Worm (Caenorhabditis elegans) whole organism, midembryonic: Measurements from ENCODE around the gene F27E5.5.
A peak's percentile ranks its signal among the peaks of the same experiment; 100 is the strongest.

Experiments
- T22C8.4 ChIP-seq: fragments of 200-800 bp; sonication (Bioruptor generic); IDR thresholded peaks from 2 replicates; pipeline ENCODE4 v1.3.6; 2022; ENCODE audit warnings: missing genetic modification characterization, missing compliant biosample characterization
- cog-1 ChIP-seq: sonication (generic microtip); optimal IDR thresholded peaks from 2 replicates; lab custom pipeline; 2016; ENCODE audit warnings: missing genetic modification characterization, missing compliant biosample characterization
- flt-1 ChIP-seq: fragments of 200-800 bp; sonication (Bioruptor generic); IDR thresholded peaks from 2 replicates; pipeline ENCODE4 v1.3.6; 2022; ENCODE audit warnings: missing genetic modification characterization, missing compliant biosample characterization
- klf-2 ChIP-seq: fragments of 200-800 bp; sonication (Bioruptor generic); conservative IDR thresholded peaks from 2 replicates; pipeline ENCODE4 v1.3.6; 2022; ENCODE audit warnings: missing genetic modification reagents, missing genetic modification characterization, missing compliant biosample characterization
- med-1 ChIP-seq: sonication (generic microtip); optimal IDR thresholded peaks from 2 replicates; lab custom pipeline; 2017; ENCODE audit warnings: missing genetic modification characterization, mild to moderate bottlenecking, missing compliant biosample characterization, antibody characterized with exemption, missing genetic modification reagents; ENCODE audit not compliant: insufficient read depth
- ref-1 ChIP-seq: fragments of 200-800 bp; sonication (Bioruptor generic); conservative IDR thresholded peaks from 2 replicates; pipeline ENCODE4 v1.3.6; 2022; ENCODE audit warnings: missing genetic modification reagents, missing genetic modification characterization, missing compliant biosample characterization
- tab-1 ChIP-seq: fragments of 200-800 bp; sonication (Bioruptor generic); IDR thresholded peaks from 2 replicates; pipeline ENCODE4 v1.3.6; 2022; ENCODE audit warnings: missing genetic modification characterization, missing compliant biosample characterization
- ztf-23 ChIP-seq: fragments of 200-800 bp; sonication (Bioruptor generic); IDR thresholded peaks from 2 replicates; pipeline ENCODE4 v1.3.6; 2022; ENCODE audit warnings: missing genetic modification reagents, missing genetic modification characterization, missing compliant biosample characterization
- ztf-29 ChIP-seq: fragments of 200-800 bp; sonication (Bioruptor generic); IDR thresholded peaks from 2 replicates; pipeline ENCODE4 v1.3.6; 2022; ENCODE audit warnings: missing genetic modification reagents, missing genetic modification characterization, missing compliant biosample characterization

Gene F27E5.5

ce11 chrII:10162785-10163184 is 31.1 kb upstream of the F27E5.5 start:
- TF ChIP-seq ztf-23 (no peak), flt-1 (GFP tag; lab: Robert Waterston, UW) (peak; percentile 51; the same call in 1 of the 2 replicates)

ce11 chrII:10155106-10155505 is 23.4 kb upstream of the F27E5.5 start, which contains the start of gene nlp-63:
TSS of gene nlp-63 (plus strand) at chrII:10155406.
- TF ChIP-seq ztf-29 (GFP tag; lab: Robert Waterston, UW) (no peak), tab-1 (GFP tag; lab: Robert Waterston, UW) (no peak), T22C8.4 (GFP tag; lab: Robert Waterston, UW) (no peak), med-1 (GFP tag; lab: Kevin White, UChicago) (no peak), cog-1 (no peak), klf-2 (GFP tag; lab: Robert Waterston, UW) (no peak), ztf-23 (no peak), flt-1 (GFP tag; lab: Robert Waterston, UW) (no peak), ref-1 (GFP tag; lab: Robert Waterston, UW) (no peak)

DNA sequence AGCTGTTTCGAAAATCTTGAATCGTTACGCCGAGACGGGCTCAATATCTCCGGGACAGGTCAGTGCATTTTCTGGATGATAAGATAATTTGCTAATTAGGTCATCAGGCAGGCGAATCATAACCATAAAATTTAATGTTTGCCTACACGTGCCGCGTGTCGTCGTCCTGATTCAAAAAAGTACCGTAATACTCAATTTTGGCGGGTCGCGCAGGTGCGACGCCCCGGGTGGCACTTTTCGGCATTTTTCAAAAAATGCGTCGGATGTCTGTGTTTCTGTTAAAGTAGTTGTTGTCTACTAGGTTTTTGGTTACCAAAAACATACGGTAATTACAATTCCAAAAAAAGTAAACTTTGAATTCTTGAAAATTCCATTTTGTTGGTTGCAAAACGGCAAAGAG is 15.8 kb upstream of the F27E5.5 start:
- TF ChIP-seq ztf-23 (no peak), cog-1 (no peak), ztf-29 (GFP tag; lab: Robert Waterston, UW) (no peak), ref-1 (GFP tag; lab: Robert Waterston, UW) (no peak), T22C8.4 (GFP tag; lab: Robert Waterston, UW) (no peak), klf-2 (GFP tag; lab: Robert Waterston, UW) (no peak), flt-1 (GFP tag; lab: Robert Waterston, UW) (no peak), med-1 (GFP tag; lab: Kevin White, UChicago) (no peak), tab-1 (GFP tag; lab: Robert Waterston, UW) (no peak)

- no peak for TF ChIP-seq ref-1 (GFP tag; lab: Robert Waterston, UW)
Measured at ce11 chrII:10146488-10146887, 14.8 kb upstream of the F27E5.5 start, which contains the start of gene pax-3. TSS of gene pax-3 (plus strand) at chrII:10146570.

DNA sequence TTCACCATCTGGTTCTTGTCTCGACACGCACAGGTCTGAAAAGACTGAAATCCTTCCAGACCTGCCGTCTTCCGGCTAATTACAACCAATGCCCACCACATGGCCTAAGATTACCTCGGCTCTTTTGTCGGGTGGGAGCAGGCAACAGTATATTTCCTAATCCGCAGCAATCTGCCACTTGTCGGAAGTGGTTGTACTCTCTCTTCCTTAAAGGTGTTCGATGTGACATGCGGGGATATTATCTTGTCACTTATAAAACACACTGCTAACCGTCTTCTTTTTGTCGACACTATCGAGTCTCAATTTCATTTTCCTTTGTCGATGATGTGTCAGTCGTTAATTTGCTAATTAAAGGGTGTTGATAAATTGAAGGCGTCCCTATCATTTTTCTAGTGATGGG is 12.4 kb upstream of the F27E5.5 start, which contains the start of gene F27E5.3:
TSS of gene F27E5.3 (minus strand) at position 101 of the 400 bp plus-strand sequence.
- TF ChIP-seq flt-1 (GFP tag; lab: Robert Waterston, UW) (no peak), ztf-23 (no peak), T22C8.4 (GFP tag; lab: Robert Waterston, UW) (no peak), ref-1 (GFP tag; lab: Robert Waterston, UW) (no peak), med-1 (GFP tag; lab: Kevin White, UChicago) (no peak), tab-1 (GFP tag; lab: Robert Waterston, UW) (no peak), ztf-29 (GFP tag; lab: Robert Waterston, UW) (no peak)

ce11 chrII:10139177-10139640 is 7.5 kb upstream of the F27E5.5 start, which contains the start of gene asah-2:
TSS of gene asah-2 (plus strand) at chrII:10139590.
- no peak for TF ChIP-seq ztf-29 (GFP tag; lab: Robert Waterston, UW)
- no peak for TF ChIP-seq cog-1
- no peak for TF ChIP-seq T22C8.4 (GFP tag; lab: Robert Waterston, UW)

ce11 chrII:10137358-10137757 is 5.7 kb upstream of the F27E5.5 start, which contains the start of gene phg-1:
TSS of gene phg-1 (plus strand) at chrII:10137658.
- no peak for TF ChIP-seq flt-1 (GFP tag; lab: Robert Waterston, UW)
- TF ChIP-seq med-1 (GFP tag; lab: Kevin White, UChicago) = no peak
- TF ChIP-seq tab-1 (GFP tag; lab: Robert Waterston, UW) = no peak
- TF ChIP-seq klf-2 (GFP tag; lab: Robert Waterston, UW) = no peak
- TF ChIP-seq T22C8.4 (GFP tag; lab: Robert Waterston, UW) = no peak

DNA sequence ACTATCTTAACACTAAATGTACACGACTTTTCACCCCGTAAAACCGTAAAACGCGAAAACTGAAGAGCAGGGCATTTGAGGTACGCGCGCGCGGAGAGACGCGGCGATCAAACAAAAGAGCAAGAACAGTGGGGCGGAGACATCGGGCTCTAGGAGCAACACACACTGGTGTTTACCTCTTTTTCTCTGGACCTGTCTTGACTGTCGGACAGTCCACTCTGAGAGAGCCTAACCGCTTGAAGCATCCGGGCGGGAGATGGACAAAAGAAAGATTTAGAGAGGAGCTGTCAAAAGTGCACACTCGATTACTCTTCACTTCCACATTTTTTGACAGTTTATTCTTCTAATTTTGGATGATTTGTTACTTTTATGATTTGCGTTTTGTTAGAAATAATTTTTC is 5.1 kb upstream of the F27E5.5 start:
- no peak for TF ChIP-seq cog-1
- no peak for TF ChIP-seq med-1 (GFP tag; lab: Kevin White, UChicago)
- no peak for TF ChIP-seq ref-1 (GFP tag; lab: Robert Waterston, UW)
- no peak for TF ChIP-seq klf-2 (GFP tag; lab: Robert Waterston, UW)
- no peak for TF ChIP-seq flt-1 (GFP tag; lab: Robert Waterston, UW)
- no peak for TF ChIP-seq T22C8.4 (GFP tag; lab: Robert Waterston, UW)
- no peak for TF ChIP-seq ztf-23
- TF ChIP-seq ztf-29 (GFP tag; lab: Robert Waterston, UW) = no peak
- no peak for TF ChIP-seq tab-1 (GFP tag; lab: Robert Waterston, UW)

ce11 chrII:10134285-10134995 is 2.8 kb upstream of the F27E5.5 start, which contains the start of gene F27E5.9:
TSS of gene F27E5.9 (plus strand) at chrII:10134945.
- TF ChIP-seq ztf-29 (GFP tag; lab: Robert Waterston, UW) (no peak), ref-1 (GFP tag; lab: Robert Waterston, UW) (no peak), flt-1 (GFP tag; lab: Robert Waterston, UW) (no peak), klf-2 (GFP tag; lab: Robert Waterston, UW) (no peak), cog-1 (no peak), T22C8.4 (GFP tag; lab: Robert Waterston, UW) (no peak), ztf-23 (no peak), med-1 (GFP tag; lab: Kevin White, UChicago) (no peak), tab-1 (GFP tag; lab: Robert Waterston, UW) (no peak)

- TF ChIP-seq tab-1 (GFP tag; lab: Robert Waterston, UW) (no peak), cog-1 (no peak), klf-2 (GFP tag; lab: Robert Waterston, UW) (no peak), T22C8.4 (GFP tag; lab: Robert Waterston, UW) (no peak), flt-1 (GFP tag; lab: Robert Waterston, UW) (no peak), med-1 (GFP tag; lab: Kevin White, UChicago) (no peak), ztf-29 (GFP tag; lab: Robert Waterston, UW) (no peak)
Measured at ce11 chrII:10132818-10133217, 1.2 kb upstream of the F27E5.5 start.
